Fruit fly (Drosophila melanogaster): Measurements from ENCODE around the gene MED19.
"Not testable (repeated sequence)": the region's sequence is repeated elsewhere in the genome, so short reads cannot be mapped to it uniquely, and the experiment has no call there.

Gene MED19

dm6 chr3L:17846169-17846981 is at the start of gene MED19, which contains the start of gene CG7430:
MED19 (minus strand) TSS chr3L:17846501.
CG7430 (plus strand) TSS chr3L:17846916.
- TF ChIP-seq pan (optimal IDR thresholded peaks at IDR 0.05) (no peak), usp (GFP tag; optimal IDR thresholded peaks at IDR 0.05) (no peak)

- no peak for TF ChIP-seq usp (GFP tag; optimal IDR thresholded peaks at IDR 0.05)
Observed at dm6 chr3L:17895815-17896275, 49.5 kb upstream of the MED19 start, which contains the start of gene Tsp74F. Tsp74F (minus strand) TSS chr3L:17895862.

dm6 chr3L:17893660-17894059 is 47.4 kb upstream of the MED19 start:
- TF ChIP-seq CG8478 (optimal IDR thresholded peaks at IDR 0.05) = no peak

- TF ChIP-seq Dll (optimal IDR thresholded peaks at IDR 0.05) (no peak), usp (GFP tag; optimal IDR thresholded peaks at IDR 0.05) (no peak), pan (optimal IDR thresholded peaks at IDR 0.05) (no peak), EcR (GFP tag; optimal IDR thresholded peaks at IDR 0.05) (no peak), psq (optimal IDR thresholded peaks at IDR 0.05) (no peak), CG8478 (optimal IDR thresholded peaks at IDR 0.05) (no peak)
Observed at dm6 chr3L:17887393-17887792, 41.1 kb upstream of the MED19 start, which contains the start of gene CG7402. CG7402 (plus strand) TSS chr3L:17887705.

- TF ChIP-seq pan (optimal IDR thresholded peaks at IDR 0.05) (no peak), usp (GFP tag; optimal IDR thresholded peaks at IDR 0.05) (no peak), Dll (optimal IDR thresholded peaks at IDR 0.05) (no peak), EcR (GFP tag; optimal IDR thresholded peaks at IDR 0.05) (no peak), CG8478 (optimal IDR thresholded peaks at IDR 0.05) (no peak), psq (optimal IDR thresholded peaks at IDR 0.05) (no peak)
Observed at dm6 chr3L:17886545-17886944, 40.2 kb upstream of the MED19 start, which contains the start of gene CG16775. CG16775 (minus strand) TSS chr3L:17886645.

- TF ChIP-seq CG8478 (optimal IDR thresholded peaks at IDR 0.05) (no peak), Dll (optimal IDR thresholded peaks at IDR 0.05) (no peak), usp (GFP tag; optimal IDR thresholded peaks at IDR 0.05) (no peak), pan (optimal IDR thresholded peaks at IDR 0.05) (no peak), psq (optimal IDR thresholded peaks at IDR 0.05) (no peak), EcR (GFP tag; optimal IDR thresholded peaks at IDR 0.05) (no peak)
Observed at dm6 chr3L:17884276-17884675, 38.0 kb upstream of the MED19 start, which contains the start of gene CG5506. CG5506 (minus strand) TSS chr3L:17884376.

dm6 chr3L:17878781-17879360 is 32.6 kb upstream of the MED19 start, which contains the start of gene CG7408:
CG7408 (plus strand) TSS chr3L:17879096.
- TF ChIP-seq CG8478 (optimal IDR thresholded peaks at IDR 0.05) (no peak), pan (optimal IDR thresholded peaks at IDR 0.05) (no peak), psq (optimal IDR thresholded peaks at IDR 0.05) (no peak), Dll (optimal IDR thresholded peaks at IDR 0.05) (no peak), usp (GFP tag; optimal IDR thresholded peaks at IDR 0.05) (no peak), EcR (GFP tag; optimal IDR thresholded peaks at IDR 0.05) (no peak)

dm6 chr3L:17858174-17858573 is 11.9 kb upstream of the MED19 start, which contains the start of gene CG34002:
CG34002 (plus strand) TSS chr3L:17858474.
- not testable (repeated sequence) for TF ChIP-seq pan (optimal IDR thresholded peaks at IDR 0.05); CG8478 (optimal IDR thresholded peaks at IDR 0.05); EcR (GFP tag; optimal IDR thresholded peaks at IDR 0.05)

- TF ChIP-seq pan (optimal IDR thresholded peaks at IDR 0.05) (no peak), CG8478 (optimal IDR thresholded peaks at IDR 0.05) (no peak), psq (optimal IDR thresholded peaks at IDR 0.05) (no peak), usp (GFP tag; optimal IDR thresholded peaks at IDR 0.05) (no peak), Dll (optimal IDR thresholded peaks at IDR 0.05) (no peak), EcR (GFP tag; optimal IDR thresholded peaks at IDR 0.05) (no peak)
Observed at dm6 chr3L:17856655-17857479, 10.6 kb upstream of the MED19 start, which contains the start of gene CG5535. CG5535 (minus strand) TSS chr3L:17856794.

- no peak for TF ChIP-seq EcR (GFP tag; optimal IDR thresholded peaks at IDR 0.05)
- TF ChIP-seq usp (GFP tag; optimal IDR thresholded peaks at IDR 0.05) = no peak
- no peak for TF ChIP-seq pan (optimal IDR thresholded peaks at IDR 0.05)
- no peak for TF ChIP-seq Dll (optimal IDR thresholded peaks at IDR 0.05)
- no peak for TF ChIP-seq psq (optimal IDR thresholded peaks at IDR 0.05)
- no peak for TF ChIP-seq CG8478 (optimal IDR thresholded peaks at IDR 0.05)
Observed at dm6 chr3L:17849517-17849916, 3.2 kb upstream of the MED19 start, which contains the start of gene TrpRS-m. TrpRS-m (plus strand) TSS chr3L:17849727.

- no peak for TF ChIP-seq psq (optimal IDR thresholded peaks at IDR 0.05)
- TF ChIP-seq CG8478 (optimal IDR thresholded peaks at IDR 0.05) = no peak
Observed at dm6 chr3L:17846982-17847355, 668 bp upstream of the MED19 start.

All from whole organism.